Fruit fly (Drosophila melanogaster) Kc167 (cell line): ENCODE results near the gene CG43051.

Source experiments
- Myc ChIP-seq: fragments of >200 bp; optimal IDR thresholded peaks from 2 replicates; lab custom pipeline; 2017; ENCODE audit warnings: missing external identifiers
- Sin3A ChIP-seq: fragments of >200 bp; optimal IDR thresholded peaks from 2 replicates; lab custom pipeline; 2018; ENCODE audit warnings: missing external identifiers
- h ChIP-seq: fragments of >200 bp; optimal IDR thresholded peaks from 3 replicates; lab custom pipeline; 2018; ENCODE audit warnings: missing external identifiers
- insv ChIP-seq: fragments of >200 bp; optimal IDR thresholded peaks from 3 replicates; lab custom pipeline; 2018; ENCODE audit warnings: missing external identifiers
- psq ChIP-seq: fragments of >200 bp; optimal IDR thresholded peaks from 2 replicates; lab custom pipeline; 2017; ENCODE audit warnings: missing external identifiers
- ttk ChIP-seq: sonication (Bioruptor generic); optimal IDR thresholded peaks from 2 replicates; lab custom pipeline; 2017; ENCODE audit warnings: missing external identifiers

CG43051 gene

DNA sequence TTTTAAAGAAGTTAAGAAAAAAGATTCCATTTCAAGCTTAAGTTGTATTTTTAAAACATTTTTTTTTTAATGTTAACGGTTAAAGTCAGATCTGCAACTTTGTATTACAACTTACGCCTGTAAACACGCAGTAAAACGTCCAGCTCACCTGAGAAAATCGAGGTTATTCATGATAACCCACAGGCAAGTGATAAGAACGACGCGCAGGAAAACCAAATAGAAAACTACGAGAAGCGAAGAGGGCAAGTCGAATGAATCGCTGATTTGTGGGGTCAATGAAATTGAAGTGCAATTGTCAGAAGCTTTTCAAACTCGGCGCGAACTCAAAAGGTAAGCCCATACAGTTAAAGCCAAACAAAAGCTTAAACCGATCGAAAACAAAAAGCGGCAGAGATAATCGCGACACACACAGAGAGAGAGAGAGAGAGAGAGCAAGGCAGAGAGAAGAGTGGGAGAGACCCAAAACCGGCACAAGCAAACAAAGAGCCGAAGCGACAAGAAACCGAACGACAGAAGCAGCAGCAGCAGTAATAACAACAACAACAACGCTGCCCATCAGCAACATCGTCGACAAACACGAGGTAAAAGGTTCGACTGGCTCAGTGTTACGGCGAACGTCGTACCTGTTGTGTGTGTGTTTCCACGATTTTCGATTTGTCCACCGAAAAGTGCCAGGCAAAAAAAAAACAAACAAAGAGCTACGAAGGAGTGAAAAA is at the start of gene CG43051:
Gene CG43051 (plus strand): TSS at position 602 of the 716 bp plus-strand sequence.
- TF ChIP-seq insv (lab: Kevin White, UChicago) (no peak), Myc (lab: Kevin White, UChicago) (no peak), ttk (lab: Kevin White, UChicago) (no peak), h (lab: Kevin White, UChicago) (no peak), psq (lab: Kevin White, UChicago) (no peak), Sin3A (lab: Kevin White, UChicago) (no peak)

DNA sequence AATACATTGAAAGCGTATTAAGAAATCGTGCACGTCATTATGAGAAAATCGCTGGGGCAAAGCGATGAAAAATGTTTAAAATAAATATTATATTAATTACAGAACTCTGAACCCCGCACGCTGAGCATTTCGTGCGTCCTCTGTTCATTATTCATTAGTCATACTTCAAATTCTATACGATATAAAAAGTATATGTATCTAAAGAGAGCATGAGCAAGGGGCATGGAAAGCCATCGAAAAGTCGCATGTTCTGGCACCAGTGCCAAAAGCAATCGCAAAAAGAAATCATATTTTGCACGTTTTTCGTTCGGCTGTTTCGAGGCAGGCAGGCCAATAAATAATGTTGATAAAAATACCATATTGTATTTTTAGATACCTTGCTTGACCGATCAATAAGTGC is 48.5 kb upstream of the CG43051 start:
- no peak for TF ChIP-seq h (lab: Kevin White, UChicago)
- no peak for TF ChIP-seq psq (lab: Kevin White, UChicago)
- TF ChIP-seq insv (lab: Kevin White, UChicago): no peak
- TF ChIP-seq Myc (lab: Kevin White, UChicago): no peak
- TF ChIP-seq ttk (lab: Kevin White, UChicago): no peak
- TF ChIP-seq Sin3A (lab: Kevin White, UChicago): no peak

DNA sequence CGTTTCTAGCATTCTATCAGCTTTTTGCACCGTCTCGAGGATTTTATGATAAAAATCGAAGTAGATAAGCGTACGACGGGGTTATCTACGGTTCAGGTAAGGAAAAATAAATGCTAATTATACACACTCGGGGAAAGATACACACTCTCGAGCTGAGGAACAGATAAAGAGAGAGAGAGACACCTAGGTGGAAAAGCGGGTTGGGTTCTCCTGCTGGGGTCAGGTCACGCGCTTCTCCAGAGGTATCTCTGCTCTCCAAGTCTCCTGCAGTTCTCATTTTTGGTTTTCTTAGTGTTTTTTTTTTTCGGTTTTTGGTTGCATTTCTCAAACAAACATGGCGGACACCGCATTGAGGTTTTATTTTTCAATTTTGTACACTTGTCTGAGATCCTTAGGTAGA is 47.9 kb upstream of the CG43051 start:
- TF ChIP-seq insv (lab: Kevin White, UChicago) (no peak), Myc (lab: Kevin White, UChicago) (no peak), ttk (lab: Kevin White, UChicago) (peak; percentile 12), Sin3A (lab: Kevin White, UChicago) (no peak), h (lab: Kevin White, UChicago) (no peak), psq (lab: Kevin White, UChicago) (no peak)

DNA sequence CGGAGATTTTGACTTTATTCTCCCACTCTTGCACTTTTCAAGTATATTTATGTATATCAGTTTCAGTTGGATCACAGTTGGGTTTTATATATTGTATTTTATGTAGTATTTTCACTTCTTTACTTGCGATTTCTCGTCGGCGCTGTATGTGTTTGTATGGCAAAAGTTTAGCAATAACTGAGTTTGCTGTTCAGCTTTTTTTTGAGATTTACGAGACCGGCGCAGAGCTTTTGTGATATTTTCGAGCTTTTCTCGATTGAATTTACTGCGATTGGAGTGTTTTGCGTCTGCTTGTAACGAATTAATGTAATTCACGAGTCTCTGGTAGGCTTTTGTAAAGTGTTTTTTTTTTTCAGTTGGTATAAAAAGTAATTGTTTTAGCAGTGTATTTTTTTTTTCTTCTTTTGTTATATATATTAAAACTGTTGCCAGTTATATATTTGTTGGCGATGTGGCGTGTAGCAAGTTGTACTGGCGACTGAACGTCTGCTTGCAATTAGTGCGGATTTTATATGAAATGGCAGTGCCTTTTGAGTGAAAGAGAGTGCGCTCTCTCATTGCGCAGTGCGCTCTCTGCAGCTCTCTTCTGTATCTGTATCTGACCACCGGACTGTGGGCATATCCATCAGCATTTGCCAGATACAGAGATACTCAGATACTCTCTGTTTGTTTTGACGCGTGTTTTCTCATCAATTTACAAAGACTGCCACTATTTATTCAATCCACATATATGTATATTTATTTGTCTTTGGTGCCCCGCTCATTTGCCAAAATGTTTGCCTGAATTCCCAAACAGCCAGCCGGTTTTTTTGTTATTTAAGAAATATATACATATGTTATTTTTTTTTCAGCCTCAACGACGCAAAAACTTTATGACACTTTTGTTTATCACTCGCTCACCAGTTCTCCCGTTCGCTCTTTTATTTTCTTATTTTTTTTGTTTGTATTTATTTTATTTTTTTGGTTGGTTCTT is 46.7 kb upstream of the CG43051 start:
- TF ChIP-seq insv (lab: Kevin White, UChicago) (no peak), h (lab: Kevin White, UChicago) (no peak), ttk (lab: Kevin White, UChicago) (no peak), psq (lab: Kevin White, UChicago) (no peak), Myc (lab: Kevin White, UChicago) (no peak), Sin3A (lab: Kevin White, UChicago) (no peak)

DNA sequence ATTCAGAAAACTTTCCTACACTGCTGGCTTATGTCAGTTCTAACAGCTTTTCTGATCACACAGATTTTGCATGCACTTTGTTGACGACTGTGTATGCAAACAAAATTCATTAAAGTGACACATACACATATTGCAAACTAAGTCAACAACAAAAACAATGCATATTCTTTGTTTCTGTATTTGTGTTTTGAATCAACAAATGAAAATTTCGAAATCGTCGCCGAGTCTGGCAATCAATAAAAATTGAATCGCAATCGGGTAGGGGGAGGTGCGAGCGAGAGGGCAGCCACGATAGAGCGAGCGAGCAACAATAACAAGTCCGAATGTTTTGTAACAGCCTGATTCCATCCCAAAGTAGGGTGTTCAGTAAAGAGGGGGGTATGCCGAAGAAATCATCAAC is 44.7 kb upstream of the CG43051 start:
- TF ChIP-seq h (lab: Kevin White, UChicago): no peak

DNA sequence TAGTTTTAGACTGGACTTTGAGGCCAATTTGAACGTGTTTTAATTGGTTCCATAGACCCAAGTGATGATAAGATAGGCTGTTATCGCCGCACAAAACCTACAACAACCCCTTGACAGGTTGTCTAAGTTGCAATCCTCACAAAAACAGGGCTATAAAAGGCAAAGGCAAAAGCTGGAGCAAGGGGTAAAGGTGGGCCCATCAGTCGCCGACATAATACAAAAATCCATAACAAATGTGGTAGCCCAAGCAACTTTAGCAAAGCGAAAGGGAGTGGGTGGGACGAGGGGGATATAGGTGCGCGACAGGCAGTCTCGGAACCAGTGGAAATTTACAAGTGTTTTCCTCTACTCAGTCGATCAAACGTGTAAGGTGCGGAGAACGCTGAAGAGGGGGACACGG is 43.7 kb upstream of the CG43051 start:
- TF ChIP-seq ttk (lab: Kevin White, UChicago) (no peak), Sin3A (lab: Kevin White, UChicago) (no peak), psq (lab: Kevin White, UChicago) (no peak), h (lab: Kevin White, UChicago) (no peak), insv (lab: Kevin White, UChicago) (no peak), Myc (lab: Kevin White, UChicago) (no peak)

DNA sequence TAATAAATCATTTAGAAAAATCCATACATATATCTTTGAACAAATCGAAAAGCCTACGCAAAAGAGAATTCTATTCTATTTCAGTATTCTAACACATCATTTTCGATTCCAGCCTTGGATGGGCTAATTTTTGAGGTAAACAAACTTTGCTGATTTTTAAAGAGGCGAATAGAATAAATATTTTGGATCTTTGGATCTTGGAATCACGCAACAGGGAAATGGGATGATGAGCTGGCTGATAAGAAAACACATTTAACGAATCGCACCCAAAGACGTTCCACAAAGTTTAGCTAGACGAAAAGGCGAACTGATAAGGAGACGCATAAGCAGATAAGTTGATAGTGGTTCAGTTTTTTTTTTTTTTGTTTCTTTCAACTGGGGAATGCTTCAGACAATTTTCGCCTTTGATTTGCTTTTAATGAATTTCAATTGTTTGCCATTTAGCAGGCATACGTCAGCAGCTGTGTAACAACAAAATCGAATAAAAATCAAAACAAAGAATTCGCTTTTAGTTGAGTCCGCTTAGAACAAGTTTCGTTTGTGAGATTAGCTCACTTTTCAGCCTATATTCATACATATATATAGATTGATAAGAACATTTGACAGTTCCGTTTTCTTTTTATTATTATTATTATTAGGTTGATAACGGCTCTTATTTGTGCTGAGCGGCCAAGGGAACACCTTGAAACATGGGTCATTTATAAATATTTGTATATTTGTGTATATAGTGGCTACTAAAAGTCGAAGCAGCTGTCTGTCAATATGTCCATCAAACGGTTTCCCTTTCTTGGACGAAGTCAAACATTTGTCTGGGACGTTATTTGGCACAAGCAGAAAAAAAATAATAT is 42.4 kb upstream of the CG43051 start:
- no peak for TF ChIP-seq psq (lab: Kevin White, UChicago)
- TF ChIP-seq Sin3A (lab: Kevin White, UChicago): no peak
- no peak for TF ChIP-seq insv (lab: Kevin White, UChicago)
- TF ChIP-seq h (lab: Kevin White, UChicago): no peak
- TF ChIP-seq Myc (lab: Kevin White, UChicago): no peak
- no peak for TF ChIP-seq ttk (lab: Kevin White, UChicago)

DNA sequence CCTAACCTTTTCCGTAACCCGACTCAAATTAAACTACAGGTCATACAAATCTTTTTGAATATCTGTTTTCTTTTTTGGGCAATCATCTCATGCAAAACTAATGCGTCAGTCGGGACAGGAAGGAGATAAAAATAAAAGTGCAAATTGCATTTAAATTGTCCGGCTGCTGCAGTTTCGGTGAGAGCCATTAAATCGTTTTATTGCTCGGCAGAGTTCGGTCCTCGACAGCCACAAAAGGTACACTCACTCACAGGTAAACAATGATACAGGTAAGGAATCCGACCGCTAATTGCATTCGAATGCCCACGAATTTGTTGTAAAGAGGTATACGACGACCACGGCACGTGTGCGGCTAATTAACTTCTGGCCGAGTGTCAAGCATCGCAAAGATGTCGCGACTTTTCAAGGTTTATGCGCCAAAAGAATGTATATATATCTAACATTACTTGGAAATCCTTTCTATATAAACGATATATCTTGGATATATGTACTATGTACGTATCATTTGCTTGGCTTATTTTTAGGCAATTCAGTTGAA is 41.2 kb upstream of the CG43051 start:
- no peak for TF ChIP-seq Sin3A (lab: Kevin White, UChicago)
- no peak for TF ChIP-seq h (lab: Kevin White, UChicago)
- no peak for TF ChIP-seq insv (lab: Kevin White, UChicago)
- no peak for TF ChIP-seq ttk (lab: Kevin White, UChicago)
- TF ChIP-seq psq (lab: Kevin White, UChicago): no peak
- no peak for TF ChIP-seq Myc (lab: Kevin White, UChicago)

DNA sequence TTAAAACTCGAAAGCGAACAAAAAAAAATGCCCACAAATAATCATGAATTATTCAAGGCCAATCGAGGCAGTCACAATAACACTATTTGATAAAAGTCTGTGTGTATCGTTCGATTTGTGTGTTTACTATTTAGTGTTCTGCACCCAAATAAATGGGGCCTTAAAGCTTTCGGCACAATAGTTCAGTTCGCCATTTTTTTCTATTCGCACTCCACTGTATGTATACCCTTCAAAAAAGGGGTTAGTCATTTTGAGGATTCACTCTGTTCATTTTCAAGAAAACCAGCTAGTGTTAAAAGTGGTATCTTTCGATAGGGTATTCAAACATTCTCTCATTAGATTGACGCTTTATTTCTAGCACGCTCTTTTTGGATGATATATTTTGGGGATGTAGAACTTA is 40.1 kb upstream of the CG43051 start:
- TF ChIP-seq insv (lab: Kevin White, UChicago) (no peak), Sin3A (lab: Kevin White, UChicago) (no peak)

DNA sequence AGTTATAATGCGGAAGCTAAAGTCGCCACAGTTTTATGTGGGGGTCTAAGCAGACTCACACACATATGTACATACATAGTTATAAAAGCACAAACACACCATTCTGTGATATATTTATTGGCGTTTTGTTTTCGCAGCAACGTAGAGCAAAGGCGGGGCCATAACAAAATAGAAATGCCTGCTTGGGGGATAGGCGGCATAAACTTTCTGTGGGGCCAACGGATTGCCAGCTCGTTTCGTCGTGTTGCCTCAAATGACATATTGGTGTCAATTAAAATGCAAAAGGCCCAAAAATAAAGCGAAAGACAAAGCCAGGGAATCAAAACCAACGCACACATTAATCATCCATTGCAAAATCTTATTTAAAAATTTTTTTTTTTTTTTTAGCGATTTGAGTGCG is 38.9 kb upstream of the CG43051 start:
- no peak for TF ChIP-seq insv (lab: Kevin White, UChicago)
- TF ChIP-seq Sin3A (lab: Kevin White, UChicago): no peak
- TF ChIP-seq psq (lab: Kevin White, UChicago): no peak
- TF ChIP-seq ttk (lab: Kevin White, UChicago): no peak
- TF ChIP-seq Myc (lab: Kevin White, UChicago): no peak
- no peak for TF ChIP-seq h (lab: Kevin White, UChicago)
